Worm (Caenorhabditis elegans) whole organism, midembryonic: Measurements from ENCODE around the gene bckd-1A.

ENCODE experiments used
- T22C8.4 ChIP-seq: fragments of 200-800 bp; sonication (Bioruptor generic); IDR thresholded peaks from 2 replicates; pipeline ENCODE4 v1.3.6; 2022; ENCODE audit warnings: missing genetic modification characterization, missing compliant biosample characterization
- cog-1 ChIP-seq: sonication (generic microtip); optimal IDR thresholded peaks from 2 replicates; lab custom pipeline; 2016; ENCODE audit warnings: missing genetic modification characterization, missing compliant biosample characterization
- flt-1 ChIP-seq: fragments of 200-800 bp; sonication (Bioruptor generic); IDR thresholded peaks from 2 replicates; pipeline ENCODE4 v1.3.6; 2022; ENCODE audit warnings: missing genetic modification characterization, missing compliant biosample characterization
- klf-2 ChIP-seq: fragments of 200-800 bp; sonication (Bioruptor generic); conservative IDR thresholded peaks from 2 replicates; pipeline ENCODE4 v1.3.6; 2022; ENCODE audit warnings: missing genetic modification reagents, missing genetic modification characterization, missing compliant biosample characterization
- med-1 ChIP-seq: sonication (generic microtip); optimal IDR thresholded peaks from 2 replicates; lab custom pipeline; 2017; ENCODE audit warnings: missing genetic modification characterization, mild to moderate bottlenecking, missing compliant biosample characterization, antibody characterized with exemption, missing genetic modification reagents; ENCODE audit not compliant: insufficient read depth
- ref-1 ChIP-seq: fragments of 200-800 bp; sonication (Bioruptor generic); conservative IDR thresholded peaks from 2 replicates; pipeline ENCODE4 v1.3.6; 2022; ENCODE audit warnings: missing genetic modification reagents, missing genetic modification characterization, missing compliant biosample characterization
- tab-1 ChIP-seq: fragments of 200-800 bp; sonication (Bioruptor generic); IDR thresholded peaks from 2 replicates; pipeline ENCODE4 v1.3.6; 2022; ENCODE audit warnings: missing genetic modification characterization, missing compliant biosample characterization
- ztf-23 ChIP-seq: fragments of 200-800 bp; sonication (Bioruptor generic); IDR thresholded peaks from 2 replicates; pipeline ENCODE4 v1.3.6; 2022; ENCODE audit warnings: missing genetic modification reagents, missing genetic modification characterization, missing compliant biosample characterization
- ztf-29 ChIP-seq: fragments of 200-800 bp; sonication (Bioruptor generic); IDR thresholded peaks from 2 replicates; pipeline ENCODE4 v1.3.6; 2022; ENCODE audit warnings: missing genetic modification reagents, missing genetic modification characterization, missing compliant biosample characterization

The bckd-1A gene

ce11 chrIII:12972398-12972797, at the start of gene bckd-1A:
TSS of gene bckd-1A (minus strand) at chrIII:12972498.
- no peak for TF ChIP-seq T22C8.4 (GFP tag; lab: Robert Waterston, UW)
- no peak for TF ChIP-seq med-1 (GFP tag; lab: Kevin White, UChicago)
- no peak for TF ChIP-seq ztf-23 (GFP tag; lab: Robert Waterston, UW)
- no peak for TF ChIP-seq flt-1 (GFP tag; lab: Robert Waterston, UW)
- TF ChIP-seq cog-1 (tag; lab: Kevin White, UChicago): no peak
- no peak for TF ChIP-seq klf-2 (GFP tag; lab: Robert Waterston, UW)
- TF ChIP-seq ztf-29 (GFP tag; lab: Robert Waterston, UW): no peak

- TF ChIP-seq med-1 (GFP tag; lab: Kevin White, UChicago) (no peak), T22C8.4 (GFP tag; lab: Robert Waterston, UW) (no peak), ztf-29 (GFP tag; lab: Robert Waterston, UW) (no peak), ztf-23 (GFP tag; lab: Robert Waterston, UW) (no peak), tab-1 (no peak), ref-1 (GFP tag; lab: Robert Waterston, UW) (no peak), flt-1 (GFP tag; lab: Robert Waterston, UW) (no peak), cog-1 (tag; lab: Kevin White, UChicago) (no peak), klf-2 (GFP tag; lab: Robert Waterston, UW) (no peak)
Measured at ce11 chrIII:13020741-13021140, 48.4 kb upstream of the bckd-1A start, which contains the start of gene cyp-13A11. TSS of gene cyp-13A11 (plus strand) at chrIII:13021006.

ce11 chrIII:13019547-13020098, 47.3 kb upstream of the bckd-1A start:
- no peak for TF ChIP-seq cog-1 (tag; lab: Kevin White, UChicago)
- no peak for TF ChIP-seq ref-1 (GFP tag; lab: Robert Waterston, UW)
- TF ChIP-seq flt-1 (GFP tag; lab: Robert Waterston, UW): no peak
- TF ChIP-seq klf-2 (GFP tag; lab: Robert Waterston, UW): no peak
- TF ChIP-seq med-1 (GFP tag; lab: Kevin White, UChicago): no peak

- TF ChIP-seq cog-1 (tag; lab: Kevin White, UChicago) (no peak), T22C8.4 (GFP tag; lab: Robert Waterston, UW) (no peak), med-1 (GFP tag; lab: Kevin White, UChicago) (no peak), ref-1 (GFP tag; lab: Robert Waterston, UW) (no peak), tab-1 (no peak), ztf-23 (GFP tag; lab: Robert Waterston, UW) (no peak), ztf-29 (GFP tag; lab: Robert Waterston, UW) (no peak), klf-2 (GFP tag; lab: Robert Waterston, UW) (no peak), flt-1 (GFP tag; lab: Robert Waterston, UW) (no peak)
Measured at ce11 chrIII:13018619-13019018, 46.3 kb upstream of the bckd-1A start, which contains the start of gene col-98. TSS of gene col-98 (plus strand) at chrIII:13019008.

ce11 chrIII:13015754-13016317, 43.5 kb upstream of the bckd-1A start:
- no peak for TF ChIP-seq ref-1 (GFP tag; lab: Robert Waterston, UW)
- no peak for TF ChIP-seq med-1 (GFP tag; lab: Kevin White, UChicago)
- TF ChIP-seq cog-1 (tag; lab: Kevin White, UChicago): no peak
- no peak for TF ChIP-seq ztf-23 (GFP tag; lab: Robert Waterston, UW)
- no peak for TF ChIP-seq T22C8.4 (GFP tag; lab: Robert Waterston, UW)
- TF ChIP-seq tab-1: no peak
- no peak for TF ChIP-seq klf-2 (GFP tag; lab: Robert Waterston, UW)
- TF ChIP-seq flt-1 (GFP tag; lab: Robert Waterston, UW): no peak
- TF ChIP-seq ztf-29 (GFP tag; lab: Robert Waterston, UW): no peak

ce11 chrIII:13013912-13014311, 41.6 kb upstream of the bckd-1A start:
- TF ChIP-seq T22C8.4 (GFP tag; lab: Robert Waterston, UW): no peak
- no peak for TF ChIP-seq ztf-23 (GFP tag; lab: Robert Waterston, UW)
- no peak for TF ChIP-seq med-1 (GFP tag; lab: Kevin White, UChicago)
- no peak for TF ChIP-seq klf-2 (GFP tag; lab: Robert Waterston, UW)
- TF ChIP-seq ztf-29 (GFP tag; lab: Robert Waterston, UW): no peak
- no peak for TF ChIP-seq flt-1 (GFP tag; lab: Robert Waterston, UW)
- TF ChIP-seq tab-1: no peak
- TF ChIP-seq ref-1 (GFP tag; lab: Robert Waterston, UW): no peak
- TF ChIP-seq cog-1 (tag; lab: Kevin White, UChicago): no peak

- no peak for TF ChIP-seq klf-2 (GFP tag; lab: Robert Waterston, UW)
- TF ChIP-seq tab-1: no peak
- TF ChIP-seq T22C8.4 (GFP tag; lab: Robert Waterston, UW): no peak
- TF ChIP-seq ztf-23 (GFP tag; lab: Robert Waterston, UW): no peak
- TF ChIP-seq ztf-29 (GFP tag; lab: Robert Waterston, UW): no peak
- TF ChIP-seq med-1 (GFP tag; lab: Kevin White, UChicago): no peak
- no peak for TF ChIP-seq ref-1 (GFP tag; lab: Robert Waterston, UW)
- no peak for TF ChIP-seq flt-1 (GFP tag; lab: Robert Waterston, UW)
- no peak for TF ChIP-seq cog-1 (tag; lab: Kevin White, UChicago)
Measured at ce11 chrIII:13011927-13012326, 39.6 kb upstream of the bckd-1A start.

- TF ChIP-seq ref-1 (GFP tag; lab: Robert Waterston, UW): no peak
- TF ChIP-seq ztf-23 (GFP tag; lab: Robert Waterston, UW): no peak
- TF ChIP-seq flt-1 (GFP tag; lab: Robert Waterston, UW): no peak
- TF ChIP-seq T22C8.4 (GFP tag; lab: Robert Waterston, UW): 0 out of 2 replicates have a peak, but pooled peaks have one; percentile 51
Measured at ce11 chrIII:13005161-13005560, 32.9 kb upstream of the bckd-1A start, which contains the start of gene snf-7. TSS of gene snf-7 (plus strand) at chrIII:13005461.

ce11 chrIII:13004316-13004715, 32.0 kb upstream of the bckd-1A start:
- TF ChIP-seq ztf-29 (GFP tag; lab: Robert Waterston, UW) (peak; percentile 68; the same call in 1 of the 2 replicates), med-1 (GFP tag; lab: Kevin White, UChicago) (no peak), cog-1 (tag; lab: Kevin White, UChicago) (no peak), flt-1 (GFP tag; lab: Robert Waterston, UW) (no peak), ztf-23 (GFP tag; lab: Robert Waterston, UW) (0 out of 2 replicates have a peak, but pooled peaks have one; percentile 23), tab-1 (no peak), klf-2 (GFP tag; lab: Robert Waterston, UW) (no peak), ref-1 (GFP tag; lab: Robert Waterston, UW) (no peak), T22C8.4 (GFP tag; lab: Robert Waterston, UW) (no peak)
